Fruit fly (Drosophila melanogaster): Measurements from ENCODE around the gene D1.

D1 gene

DNA sequence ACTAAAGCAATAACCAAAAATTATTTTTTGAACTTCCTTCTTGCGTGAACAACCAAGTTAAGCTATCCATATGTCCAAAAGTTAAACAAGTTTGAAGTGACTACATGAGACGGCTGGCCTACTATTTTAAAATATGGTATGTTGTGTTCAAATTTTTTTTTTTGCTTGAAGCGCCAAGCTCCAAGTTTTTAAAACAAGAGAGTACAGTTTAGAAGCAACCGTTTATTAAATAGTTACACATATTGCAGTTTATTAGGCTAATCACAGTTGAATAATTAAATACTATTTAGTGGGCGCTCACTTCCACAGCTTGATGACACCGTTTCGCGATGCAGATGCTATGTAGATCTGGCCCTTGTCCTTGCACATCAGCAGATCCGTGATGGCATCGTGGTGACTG, at the start of gene D1:
D1 (minus strand) TSS at position 101 of the 400 bp plus-strand sequence.
- TF ChIP-seq Smox (GFP tag; optimal IDR thresholded peaks at IDR 0.05) (no peak), salr (GFP tag; optimal IDR thresholded peaks at IDR 0.05) (no peak), CG10631 (GFP tag; optimal IDR thresholded peaks at IDR 0.05) (no peak), CG11762 (GFP tag; optimal IDR thresholded peaks at IDR 0.05; ENCODE audit: insufficient read depth) (no peak), achi (GFP tag; optimal IDR thresholded peaks at IDR 0.05) (no peak), Sox102F (GFP tag; optimal IDR thresholded peaks at IDR 0.05) (no peak), dsx (GFP tag; optimal IDR thresholded peaks at IDR 0.05; ENCODE audit: poor library complexity, severe bottlenecking) (no peak), Ets21C (GFP tag; optimal IDR thresholded peaks at IDR 0.05) (no peak), CG11294 (GFP tag; IDR thresholded peaks at IDR 0.05) (no peak), CG10669 (GFP tag; optimal IDR thresholded peaks at IDR 0.05) (no peak), lz (GFP tag; optimal IDR thresholded peaks at IDR 0.05) (no peak), topi (GFP tag; optimal IDR thresholded peaks at IDR 0.05) (no peak), vri (GFP tag; optimal IDR thresholded peaks at IDR 0.05) (no peak)

DNA sequence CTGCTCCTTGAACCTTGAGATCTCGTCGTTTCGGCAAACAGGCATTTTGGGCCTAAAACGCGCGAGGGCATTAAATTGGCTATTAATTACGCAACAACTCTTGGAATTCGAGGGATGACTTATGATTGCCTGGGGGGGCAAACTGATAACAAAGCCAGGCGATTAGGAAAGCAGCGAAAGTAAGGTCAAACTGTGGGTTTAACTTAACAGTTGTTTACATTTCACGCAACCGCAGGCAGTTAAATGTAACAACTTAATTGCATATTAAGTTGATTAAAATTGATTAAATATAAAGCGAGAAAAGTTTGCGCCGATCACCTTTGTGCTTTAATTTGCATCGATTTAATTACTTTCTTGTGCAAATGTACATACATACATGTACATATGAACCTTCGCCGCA, 47.3 kb upstream of the D1 start:
- TF ChIP-seq ss (GFP tag; optimal IDR thresholded peaks at IDR 0.05): no peak
- no peak for TF ChIP-seq CG15336 (GFP tag; IDR thresholded peaks at IDR 0.05)
- no peak for TF ChIP-seq Blimp-1 (GFP tag; optimal IDR thresholded peaks at IDR 0.05)
- TF ChIP-seq CG11294 (GFP tag; IDR thresholded peaks at IDR 0.05): no peak
- TF ChIP-seq CG6854 (GFP tag; optimal IDR thresholded peaks at IDR 0.05): no peak
- TF ChIP-seq eg (GFP tag; IDR thresholded peaks at IDR 0.05): no peak

DNA sequence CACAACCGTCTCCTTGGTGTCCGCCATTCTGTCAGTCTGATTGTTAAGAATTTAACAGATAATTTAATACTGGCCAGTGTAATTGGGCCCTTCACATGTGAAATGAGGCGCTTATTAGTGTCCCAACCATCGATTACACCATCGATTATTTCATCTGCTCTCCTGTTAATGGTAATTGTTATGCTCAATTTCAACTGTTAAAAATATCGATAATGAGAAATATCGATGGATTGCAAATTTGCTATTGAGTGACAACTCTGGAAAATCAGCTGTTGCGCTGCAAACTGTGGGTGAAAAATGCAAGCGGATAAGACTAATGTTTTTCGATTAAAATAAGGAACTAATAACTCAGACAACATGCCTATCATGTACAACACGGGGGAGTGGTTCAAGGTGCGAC, 26.3 kb upstream of the D1 start, which contains the start of the genes TrpRS and Vps16A:
TrpRS (minus strand) TSS at position 140 of the 400 bp plus-strand sequence.
Vps16A (plus strand) TSS at position 255 of the 400 bp plus-strand sequence.
- TF ChIP-seq OdsH (GFP tag; optimal IDR thresholded peaks at IDR 0.05) (no peak), dsx (GFP tag; optimal IDR thresholded peaks at IDR 0.05; ENCODE audit: poor library complexity, severe bottlenecking) (no peak), CG31627 (GFP tag; optimal IDR thresholded peaks at IDR 0.05) (no peak), CG6163 (GFP tag; IDR thresholded peaks at IDR 0.05) (no peak), pdm3 (GFP tag; optimal IDR thresholded peaks at IDR 0.05) (no peak), Hr38 (GFP tag; optimal IDR thresholded peaks at IDR 0.05) (no peak), ss (GFP tag; optimal IDR thresholded peaks at IDR 0.05) (no peak), CG7368 (GFP tag; optimal IDR thresholded peaks at IDR 0.05) (no peak), Sox14 (GFP tag; optimal IDR thresholded peaks at IDR 0.05) (no peak), Ets96B (tag; optimal IDR thresholded peaks at IDR 0.05) (no peak), salr (GFP tag; optimal IDR thresholded peaks at IDR 0.05) (no peak), topi (GFP tag; optimal IDR thresholded peaks at IDR 0.05) (no peak), achi (GFP tag; optimal IDR thresholded peaks at IDR 0.05) (no peak), vri (GFP tag; optimal IDR thresholded peaks at IDR 0.05) (no peak), Gug (GFP tag; IDR thresholded peaks at IDR 0.05) (no peak), Hr39 (GFP tag; optimal IDR thresholded peaks at IDR 0.05) (no peak)

DNA sequence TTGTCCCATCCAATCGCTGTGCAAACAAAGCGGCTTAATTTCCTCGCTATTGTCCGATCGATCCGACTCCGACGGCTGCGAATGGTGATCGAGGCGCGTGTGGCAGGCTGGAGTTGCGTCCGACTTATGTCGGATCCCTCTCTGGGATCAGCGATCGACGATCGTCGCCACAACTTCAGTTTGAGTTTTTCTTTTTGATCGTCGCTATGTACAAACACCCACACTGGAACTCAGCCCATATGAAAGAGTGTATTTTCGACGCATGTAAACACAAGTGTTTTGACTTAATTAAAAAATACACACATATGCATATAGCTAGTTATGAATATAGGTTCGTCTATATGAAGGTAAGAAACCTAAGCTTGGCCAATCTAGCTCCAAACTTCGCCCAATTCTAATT, 23.6 kb upstream of the D1 start, which contains the start of gene sage:
sage (minus strand) TSS at position 101 of the 400 bp plus-strand sequence.
- TF ChIP-seq Eip75B (GFP tag; optimal IDR thresholded peaks at IDR 0.05): no peak
- TF ChIP-seq net (GFP tag; optimal IDR thresholded peaks at IDR 0.05): no peak
- TF ChIP-seq CG10631 (GFP tag; optimal IDR thresholded peaks at IDR 0.05): no peak
- no peak for TF ChIP-seq CG11294 (GFP tag; IDR thresholded peaks at IDR 0.05)
- no peak for TF ChIP-seq CG6808 (GFP tag; optimal IDR thresholded peaks at IDR 0.05)
- no peak for TF ChIP-seq CG11902 (GFP tag; optimal IDR thresholded peaks at IDR 0.05)
- no peak for TF ChIP-seq CG3032 (tag; optimal IDR thresholded peaks at IDR 0.05)
- no peak for TF ChIP-seq CG3919 (GFP tag; optimal IDR thresholded peaks at IDR 0.05)
- no peak for TF ChIP-seq CG31627 (GFP tag; optimal IDR thresholded peaks at IDR 0.05)
- TF ChIP-seq pdm3 (GFP tag; optimal IDR thresholded peaks at IDR 0.05): no peak
- no peak for TF ChIP-seq Sox15 (GFP tag; optimal IDR thresholded peaks at IDR 0.05)
- no peak for TF ChIP-seq fkh (GFP tag; optimal IDR thresholded peaks at IDR 0.05)
- TF ChIP-seq CG6163 (GFP tag; IDR thresholded peaks at IDR 0.05): no peak
- no peak for TF ChIP-seq esn (GFP tag; optimal IDR thresholded peaks at IDR 0.05)
